Worm (Caenorhabditis elegans) whole organism, L4/young adult: ENCODE data around the gene srr-7.

ENCODE experiments used
- W03F9.2 ChIP-seq: fragments of 150-350 bp; optimal IDR thresholded peaks from 2 replicates; lab custom pipeline; 2014; ENCODE audit warnings: missing biosample characterization, missing genetic modification characterization
- him-1 ChIP-seq: sonication (generic microtip); optimal IDR thresholded peaks from 2 replicates; lab custom pipeline; 2016; ENCODE audit warnings: missing genotype, missing genetic modification reagents, missing genetic modification characterization, missing compliant biosample characterization

ce11 chrV:15139811-15140210 is 11.8 kb downstream of the srr-7 start:
- TF ChIP-seq W03F9.2 (tag; lab: Kevin White, UChicago): no peak
- TF ChIP-seq him-1 (tag; lab: Kevin White, UChicago): no peak
